Worm (Caenorhabditis elegans) whole organism, young adult: Measurements from ENCODE around the gene sdc-2.
A peak's percentile ranks its signal among the peaks of the same experiment; 100 is the strongest.

Experiments used
- B0019.2 ChIP-seq: fragments of 200-800 bp; sonication (Bioruptor generic); conservative IDR thresholded peaks from 2 replicates; pipeline ENCODE4 v1.3.6; 2022; ENCODE audit warnings: missing genetic modification reagents, missing genetic modification characterization, missing compliant biosample characterization
- B0336.3 ChIP-seq: fragments of 200-800 bp; sonication (Bioruptor generic); IDR thresholded peaks from 2 replicates; pipeline ENCODE4 v1.3.6; 2022; ENCODE audit warnings: missing genetic modification characterization, missing compliant biosample characterization
- C06A6.2 ChIP-seq: fragments of 200-800 bp; sonication (Bioruptor generic); conservative IDR thresholded peaks from 2 replicates; pipeline ENCODE4 v1.3.6; 2022; ENCODE audit warnings: missing genetic modification characterization, missing compliant biosample characterization
- D2030.7 ChIP-seq: fragments of 200-800 bp; sonication (Bioruptor generic); IDR thresholded peaks from 2 replicates; pipeline ENCODE4 v1.3.6; 2022; ENCODE audit warnings: missing genetic modification reagents, missing genetic modification characterization, missing compliant biosample characterization
- F22D6.2 ChIP-seq: sonication (generic microtip); optimal IDR thresholded peaks from 2 replicates; lab custom pipeline; 2016; ENCODE audit warnings: mild to moderate bottlenecking, missing genetic modification characterization, missing compliant biosample characterization
- F37B4.10 ChIP-seq: fragments of 200-800 bp; sonication (Bioruptor generic); IDR thresholded peaks from 2 replicates; pipeline ENCODE4 v1.3.6; 2022; ENCODE audit warnings: missing genetic modification characterization, missing compliant biosample characterization
- F39B2.1 ChIP-seq: fragments of 200-800 bp; sonication (Bioruptor generic); IDR thresholded peaks from 2 replicates; pipeline ENCODE4 v1.3.6; 2022; ENCODE audit warnings: missing genetic modification reagents, missing genetic modification characterization, missing compliant biosample characterization
- F55B11.4 ChIP-seq: sonication (generic microtip); optimal IDR thresholded peaks from 2 replicates; lab custom pipeline; 2016; ENCODE audit warnings: missing compliant biosample characterization, missing genetic modification characterization, borderline replicate concordance; ENCODE audit not compliant: insufficient read depth
- F57A8.1 ChIP-seq: fragments of 200-800 bp; sonication (Bioruptor generic); optimal IDR thresholded peaks from 2 replicates; lab custom pipeline; 2018; ENCODE audit warnings: mild to moderate bottlenecking, missing genetic modification characterization, moderate library complexity, missing compliant biosample characterization
- F57C9.4 ChIP-seq: sonication (generic microtip); optimal IDR thresholded peaks from 2 replicates; lab custom pipeline; 2017; ENCODE audit warnings: mild to moderate bottlenecking, missing genetic modification characterization, missing compliant biosample characterization
- T07F8.4 ChIP-seq: sonication (generic microtip); optimal IDR thresholded peaks from 2 replicates; lab custom pipeline; 2016; ENCODE audit warnings: mild to moderate bottlenecking, missing genetic modification characterization, moderate library complexity, missing compliant biosample characterization
- aptf-2 ChIP-seq: fragments of 200-800 bp; sonication (Bioruptor generic); conservative IDR thresholded peaks from 2 replicates; pipeline ENCODE4 v1.3.6; 2022; ENCODE audit warnings: missing genetic modification reagents, missing genetic modification characterization, missing compliant biosample characterization
- atf-7 ChIP-seq: sonication (generic microtip); optimal IDR thresholded peaks from 2 replicates; lab custom pipeline; 2017; ENCODE audit warnings: mild to moderate bottlenecking, missing genetic modification characterization, missing compliant biosample characterization
- athp-1 ChIP-seq: sonication (generic microtip); optimal IDR thresholded peaks from 2 replicates; lab custom pipeline; 2017; ENCODE audit warnings: mild to moderate bottlenecking, missing genetic modification characterization, missing compliant biosample characterization
- attf-5 ChIP-seq: fragments of 200-800 bp; sonication (Bioruptor generic); optimal IDR thresholded peaks from 2 replicates; lab custom pipeline; 2018; ENCODE audit warnings: mild to moderate bottlenecking, missing genetic modification characterization, missing compliant biosample characterization
- ccch-3 ChIP-seq: fragments of 200-800 bp; sonication (Bioruptor generic); optimal IDR thresholded peaks from 2 replicates; lab custom pipeline; 2018; ENCODE audit warnings: mild to moderate bottlenecking, missing genetic modification characterization, missing compliant biosample characterization
- chd-7 ChIP-seq: sonication (generic microtip); optimal IDR thresholded peaks from 2 replicates; lab custom pipeline; 2016; ENCODE audit warnings: mild to moderate bottlenecking, missing genetic modification characterization, moderate library complexity, missing compliant biosample characterization
- dpff-1 ChIP-seq: sonication (generic microtip); optimal IDR thresholded peaks from 2 replicates; lab custom pipeline; 2017; ENCODE audit warnings: mild to moderate bottlenecking, missing genetic modification characterization, missing compliant biosample characterization
- egl-44 ChIP-seq: fragments of 200-800 bp; sonication (Bioruptor generic); IDR thresholded peaks from 2 replicates; pipeline ENCODE4 v1.3.6; 2022; ENCODE audit warnings: missing genetic modification reagents, missing genetic modification characterization, missing compliant biosample characterization
- ets-4 ChIP-seq: fragments of 200-800 bp; sonication (Bioruptor generic); optimal IDR thresholded peaks from 2 replicates; lab custom pipeline; 2018; ENCODE audit warnings: mild to moderate bottlenecking, missing genetic modification characterization, missing compliant biosample characterization
- hmg-1.2 ChIP-seq: fragments of 200-800 bp; sonication (Bioruptor generic); IDR thresholded peaks from 2 replicates; pipeline ENCODE4 v1.3.6; 2022; ENCODE audit warnings: missing genetic modification reagents, missing genetic modification characterization, missing compliant biosample characterization
- let-526 ChIP-seq: fragments of 200-800 bp; sonication (Bioruptor generic); IDR thresholded peaks from 2 replicates; pipeline ENCODE4 v1.3.6; 2022; ENCODE audit warnings: missing genetic modification reagents, missing genetic modification characterization, missing compliant biosample characterization
- lin-40 ChIP-seq: sonication (generic microtip); optimal IDR thresholded peaks from 2 replicates; lab custom pipeline; 2016; ENCODE audit warnings: missing genetic modification characterization, mild to moderate bottlenecking, missing compliant biosample characterization, missing genotype, missing genetic modification reagents
- madf-10 ChIP-seq: sonication (generic microtip); optimal IDR thresholded peaks from 2 replicates; lab custom pipeline; 2016; ENCODE audit warnings: mild to moderate bottlenecking, missing genetic modification characterization, missing compliant biosample characterization
- madf-3 ChIP-seq: fragments of 200-800 bp; sonication (Bioruptor generic); IDR thresholded peaks from 2 replicates; pipeline ENCODE4 v1.3.6; 2022; ENCODE audit warnings: missing genetic modification reagents, missing genetic modification characterization, missing compliant biosample characterization
- mcd-1 ChIP-seq: fragments of 200-800 bp; sonication (Bioruptor generic); IDR thresholded peaks from 2 replicates; pipeline ENCODE4 v1.3.6; 2022; ENCODE audit warnings: missing genetic modification reagents, missing genetic modification characterization, missing compliant biosample characterization
- mxl-1 ChIP-seq: sonication (generic microtip); optimal IDR thresholded peaks from 2 replicates; lab custom pipeline; 2016; ENCODE audit warnings: missing genetic modification characterization, missing compliant biosample characterization
- nhr-120 ChIP-seq: fragments of 200-800 bp; sonication (Bioruptor generic); IDR thresholded peaks from 2 replicates; pipeline ENCODE4 v1.3.6; 2022; ENCODE audit warnings: missing genetic modification characterization, missing compliant biosample characterization
- nhr-179 ChIP-seq: sonication (generic microtip); optimal IDR thresholded peaks from 2 replicates; lab custom pipeline; 2016; ENCODE audit warnings: mild to moderate bottlenecking, missing genetic modification characterization, missing compliant biosample characterization
- nhr-80 ChIP-seq: sonication (generic microtip); optimal IDR thresholded peaks from 2 replicates; lab custom pipeline; 2016; ENCODE audit warnings: missing genetic modification characterization, missing compliant biosample characterization
- pha-4 ChIP-seq: fragments of 150-350 bp; sonication (generic microtip); optimal IDR thresholded peaks from 2 replicates; lab custom pipeline; 2014; ENCODE audit warnings: missing biosample characterization, missing genetic modification reagents, missing genetic modification characterization
- rpc-1 ChIP-seq, 2 experiments: fragments of 150-350 bp in 1 of 2; sonication (generic microtip) in 1 of 2; optimal IDR thresholded peaks; 2 replicates each; lab custom pipeline; 2014 to 2018; ENCODE audit warnings: missing biosample characterization in 1 of 2, missing genetic modification characterization in 1 of 2, missing genetic modification reagents in 1 of 2, missing genotype in 1 of 2
- sea-2 ChIP-seq: fragments of 200-800 bp; sonication (Bioruptor generic); IDR thresholded peaks from 2 replicates; pipeline ENCODE4 v1.3.6; 2022; ENCODE audit warnings: missing genetic modification characterization, missing compliant biosample characterization
- unc-130 ChIP-seq: sonication (generic microtip); optimal IDR thresholded peaks from 2 replicates; lab custom pipeline; 2016; ENCODE audit warnings: missing genetic modification reagents, missing genetic modification characterization, missing compliant biosample characterization
- xnd-1 ChIP-seq: sonication (generic microtip); optimal IDR thresholded peaks from 2 replicates; lab custom pipeline; 2016; ENCODE audit warnings: missing genotype, missing genetic modification reagents, missing genetic modification characterization, missing compliant biosample characterization
- zfh-2 ChIP-seq: fragments of 200-800 bp; sonication (Bioruptor generic); conservative IDR thresholded peaks from 2 replicates; pipeline ENCODE4 v1.3.6; 2022; ENCODE audit warnings: missing genetic modification reagents, missing genetic modification characterization, missing compliant biosample characterization
- ztf-18 ChIP-seq: sonication (generic microtip); optimal IDR thresholded peaks from 2 replicates; lab custom pipeline; 2016; ENCODE audit warnings: missing genotype, mild to moderate bottlenecking, missing genetic modification characterization, missing compliant biosample characterization
- ztf-22 ChIP-seq: fragments of 200-800 bp; sonication (Bioruptor generic); optimal IDR thresholded peaks from 2 replicates; lab custom pipeline; 2018; ENCODE audit warnings: mild to moderate bottlenecking, missing genetic modification characterization, moderate library complexity, missing compliant biosample characterization

sdc-2 gene

ce11 chrX:11560615-11561014 is 38.1 kb downstream of the sdc-2 start, which contains the start of gene lev-8:
Gene lev-8 (plus strand): TSS chrX:11560915.
- TF ChIP-seq mxl-1 (tag; lab: Kevin White, UChicago) (no peak), B0019.2 (GFP tag; lab: Robert Waterston, UW) (no peak), B0336.3 (no peak), F55B11.4 (no peak), ztf-18 (tag; lab: Kevin White, UChicago) (no peak), ztf-22 (GFP tag; lab: Kevin White, UChicago) (no peak), athp-1 (tag; lab: Kevin White, UChicago) (no peak), madf-10 (tag; lab: Kevin White, UChicago) (no peak), chd-7 (tag; lab: Kevin White, UChicago) (no peak), let-526 (GFP tag; lab: Robert Waterston, UW) (no peak), xnd-1 (no peak), mcd-1 (no peak), lin-40 (tag; lab: Kevin White, UChicago) (no peak), F37B4.10 (no peak), F57C9.4 (tag; lab: Kevin White, UChicago) (no peak), D2030.7 (GFP tag; lab: Robert Waterston, UW) (no peak), madf-3 (GFP tag; lab: Robert Waterston, UW) (no peak)
- TF ChIP-seq, all 124 proteins: peak for 0

ce11 chrX:11563663-11564062 is 41.2 kb downstream of the sdc-2 start, which contains the start of gene trpp-9:
Gene trpp-9 (plus strand): TSS chrX:11563923.
- TF ChIP-seq zfh-2 (0 out of 2 replicates have a peak, but pooled peaks have one; percentile 28), lin-40 (tag; lab: Kevin White, UChicago) (peak; percentile 40), ztf-22 (GFP tag; lab: Kevin White, UChicago) (no peak), hmg-1.2 (GFP tag; lab: Robert Waterston, UW) (peak; percentile 25; the same call in 1 of the 2 replicates), attf-5 (GFP tag; lab: Kevin White, UChicago) (peak; percentile 14)

ce11 chrX:11569744-11570359 is 47.3 kb downstream of the sdc-2 start:
- TF ChIP-seq mxl-1 (tag; lab: Kevin White, UChicago) (no peak), pha-4 (tag; lab: Kevin White, UChicago) (no peak), F39B2.1 (GFP tag; lab: Robert Waterston, UW) (no peak), T07F8.4 (tag; lab: Kevin White, UChicago) (no peak), nhr-120 (no peak), ccch-3 (GFP tag; lab: Kevin White, UChicago) (no peak), F57A8.1 (GFP tag; lab: Kevin White, UChicago) (no peak), nhr-179 (tag; lab: Kevin White, UChicago) (no peak), unc-130 (no peak), nhr-80 (no peak), atf-7 (tag; lab: Kevin White, UChicago) (no peak), ets-4 (no peak)

ce11 chrX:11571714-11572113 is 49.2 kb downstream of the sdc-2 start:
- no peak for TF ChIP-seq C06A6.2
- TF ChIP-seq egl-44 (GFP tag; lab: Robert Waterston, UW): no peak
- TF ChIP-seq sea-2 (GFP tag; lab: Robert Waterston, UW): no peak
- TF ChIP-seq F22D6.2 (tag; lab: Kevin White, UChicago): no peak
- TF ChIP-seq zfh-2: peak; percentile 47; the same call in 1 of the 2 replicates
- no peak for TF ChIP-seq aptf-2 (GFP tag; lab: Robert Waterston, UW)
- no peak for TF ChIP-seq dpff-1
- TF ChIP-seq rpc-1 (optimal IDR thresholded peaks at IDR 0.05; lab: Kevin White, UChicago): no peak
- no peak for TF ChIP-seq rpc-1 (tag; optimal IDR thresholded peaks at IDR 0.05; lab: Kevin White, UChicago)
